Fruit fly (Drosophila melanogaster): ENCODE measurements around the gene wor.

DNA sequence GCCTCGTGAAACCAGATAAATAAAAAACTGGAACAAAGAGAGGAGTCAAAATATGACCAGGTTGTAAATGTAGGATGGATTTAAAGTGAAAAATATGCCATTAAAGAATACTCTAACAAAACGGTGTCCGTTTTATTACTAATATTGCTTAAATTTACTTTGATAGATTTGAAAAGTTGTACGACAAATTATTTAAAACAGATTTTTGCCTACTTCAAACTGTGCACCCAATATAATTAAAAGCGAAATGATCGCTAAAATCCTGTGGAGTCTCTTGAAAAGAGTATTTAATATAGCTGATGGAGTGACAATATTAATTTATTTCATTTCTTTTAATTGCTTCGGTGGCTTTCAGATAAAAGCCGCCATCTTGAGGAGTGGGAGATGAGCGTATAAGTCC lies 16.3 kb downstream of the wor start:
- TF ChIP-seq CG13204 (GFP tag; optimal IDR thresholded peaks at IDR 0.05) (no peak), CG10348 (GFP tag; IDR thresholded peaks at IDR 0.05) (no peak), Ets98B (GFP tag; IDR thresholded peaks at IDR 0.05) (no peak), CG8301 (tag; optimal IDR thresholded peaks at IDR 0.05) (no peak), EcR (GFP tag; optimal IDR thresholded peaks at IDR 0.05) (no peak), CG14655 (GFP tag; optimal IDR thresholded peaks at IDR 0.05) (no peak), Pif1B (GFP tag; optimal IDR thresholded peaks at IDR 0.05) (no peak)
